Worm (Caenorhabditis elegans) whole organism, midembryonic: ENCODE results near the gene twk-48.

Source experiments
- T22C8.4 ChIP-seq: fragments of 200-800 bp; sonication (Bioruptor generic); IDR thresholded peaks from 2 replicates; pipeline ENCODE4 v1.3.6; 2022; ENCODE audit warnings: missing genetic modification characterization, missing compliant biosample characterization
- cog-1 ChIP-seq: sonication (generic microtip); optimal IDR thresholded peaks from 2 replicates; lab custom pipeline; 2016; ENCODE audit warnings: missing genetic modification characterization, missing compliant biosample characterization
- flt-1 ChIP-seq: fragments of 200-800 bp; sonication (Bioruptor generic); IDR thresholded peaks from 2 replicates; pipeline ENCODE4 v1.3.6; 2022; ENCODE audit warnings: missing genetic modification characterization, missing compliant biosample characterization
- klf-2 ChIP-seq: fragments of 200-800 bp; sonication (Bioruptor generic); conservative IDR thresholded peaks from 2 replicates; pipeline ENCODE4 v1.3.6; 2022; ENCODE audit warnings: missing genetic modification reagents, missing genetic modification characterization, missing compliant biosample characterization
- med-1 ChIP-seq: sonication (generic microtip); optimal IDR thresholded peaks from 2 replicates; lab custom pipeline; 2017; ENCODE audit warnings: missing genetic modification characterization, mild to moderate bottlenecking, missing compliant biosample characterization, antibody characterized with exemption, missing genetic modification reagents; ENCODE audit not compliant: insufficient read depth
- ref-1 ChIP-seq: fragments of 200-800 bp; sonication (Bioruptor generic); conservative IDR thresholded peaks from 2 replicates; pipeline ENCODE4 v1.3.6; 2022; ENCODE audit warnings: missing genetic modification reagents, missing genetic modification characterization, missing compliant biosample characterization
- tab-1 ChIP-seq: fragments of 200-800 bp; sonication (Bioruptor generic); IDR thresholded peaks from 2 replicates; pipeline ENCODE4 v1.3.6; 2022; ENCODE audit warnings: missing genetic modification characterization, missing compliant biosample characterization
- ztf-23 ChIP-seq: fragments of 200-800 bp; sonication (Bioruptor generic); IDR thresholded peaks from 2 replicates; pipeline ENCODE4 v1.3.6; 2022; ENCODE audit warnings: missing genetic modification reagents, missing genetic modification characterization, missing compliant biosample characterization
- ztf-29 ChIP-seq: fragments of 200-800 bp; sonication (Bioruptor generic); IDR thresholded peaks from 2 replicates; pipeline ENCODE4 v1.3.6; 2022; ENCODE audit warnings: missing genetic modification reagents, missing genetic modification characterization, missing compliant biosample characterization

twk-48 gene

ce11 chrIII:9885609-9886008, 25.1 kb downstream of the twk-48 start:
- TF ChIP-seq klf-2 (GFP tag; lab: Robert Waterston, UW) (no peak), cog-1 (no peak), flt-1 (GFP tag; lab: Robert Waterston, UW) (no peak), ref-1 (GFP tag; lab: Robert Waterston, UW) (no peak), tab-1 (GFP tag; lab: Robert Waterston, UW) (no peak)

ce11 chrIII:9886323-9886722, 25.8 kb downstream of the twk-48 start:
- no peak for TF ChIP-seq ztf-29
- no peak for TF ChIP-seq flt-1 (GFP tag; lab: Robert Waterston, UW)
- no peak for TF ChIP-seq ref-1 (GFP tag; lab: Robert Waterston, UW)
- no peak for TF ChIP-seq cog-1
- no peak for TF ChIP-seq tab-1 (GFP tag; lab: Robert Waterston, UW)

- TF ChIP-seq ref-1 (GFP tag; lab: Robert Waterston, UW) (no peak), med-1 (GFP tag; lab: Kevin White, UChicago) (no peak), T22C8.4 (GFP tag; lab: Robert Waterston, UW) (no peak), cog-1 (no peak), klf-2 (GFP tag; lab: Robert Waterston, UW) (no peak), ztf-23 (GFP tag; lab: Robert Waterston, UW) (no peak), tab-1 (GFP tag; lab: Robert Waterston, UW) (no peak), flt-1 (GFP tag; lab: Robert Waterston, UW) (no peak)
Observed at ce11 chrIII:9891324-9891723, 30.8 kb downstream of the twk-48 start, which contains the start of gene alg-4. Gene alg-4 (minus strand): TSS chrIII:9891424.

- TF ChIP-seq ref-1 (GFP tag; lab: Robert Waterston, UW), result no peak
- no peak for TF ChIP-seq tab-1 (GFP tag; lab: Robert Waterston, UW)
- no peak for TF ChIP-seq cog-1
- TF ChIP-seq med-1 (GFP tag; lab: Kevin White, UChicago), result no peak
- no peak for TF ChIP-seq klf-2 (GFP tag; lab: Robert Waterston, UW)
- TF ChIP-seq ztf-29, result no peak
- TF ChIP-seq ztf-23 (GFP tag; lab: Robert Waterston, UW), result no peak
- TF ChIP-seq T22C8.4 (GFP tag; lab: Robert Waterston, UW), result no peak
- TF ChIP-seq flt-1 (GFP tag; lab: Robert Waterston, UW), result no peak
Observed at ce11 chrIII:9892855-9893254, 32.3 kb downstream of the twk-48 start, which contains the start of gene mam-7. Gene mam-7 (plus strand): TSS chrIII:9893155.

- no peak for TF ChIP-seq flt-1 (GFP tag; lab: Robert Waterston, UW)
Observed at ce11 chrIII:9899720-9900119, 39.2 kb downstream of the twk-48 start.

ce11 chrIII:9903694-9904292, 43.3 kb downstream of the twk-48 start:
- TF ChIP-seq T22C8.4 (GFP tag; lab: Robert Waterston, UW), result no peak
- no peak for TF ChIP-seq med-1 (GFP tag; lab: Kevin White, UChicago)
- no peak for TF ChIP-seq tab-1 (GFP tag; lab: Robert Waterston, UW)
- no peak for TF ChIP-seq klf-2 (GFP tag; lab: Robert Waterston, UW)
- TF ChIP-seq ztf-29, result no peak

- TF ChIP-seq ztf-29 (no peak), med-1 (GFP tag; lab: Kevin White, UChicago) (no peak), cog-1 (no peak), ref-1 (GFP tag; lab: Robert Waterston, UW) (no peak)
Observed at ce11 chrIII:9905307-9905706, 44.8 kb downstream of the twk-48 start.

ce11 chrIII:9907574-9907973, 47.0 kb downstream of the twk-48 start:
- TF ChIP-seq tab-1 (GFP tag; lab: Robert Waterston, UW), result no peak
- no peak for TF ChIP-seq T22C8.4 (GFP tag; lab: Robert Waterston, UW)
- TF ChIP-seq klf-2 (GFP tag; lab: Robert Waterston, UW), result no peak

- TF ChIP-seq klf-2 (GFP tag; lab: Robert Waterston, UW) (no peak), ztf-23 (GFP tag; lab: Robert Waterston, UW) (no peak), flt-1 (GFP tag; lab: Robert Waterston, UW) (no peak), T22C8.4 (GFP tag; lab: Robert Waterston, UW) (no peak), cog-1 (no peak), ztf-29 (no peak), med-1 (GFP tag; lab: Kevin White, UChicago) (no peak), ref-1 (GFP tag; lab: Robert Waterston, UW) (no peak), tab-1 (GFP tag; lab: Robert Waterston, UW) (no peak)
Observed at ce11 chrIII:9908769-9909168, 48.2 kb downstream of the twk-48 start.

- TF ChIP-seq klf-2 (GFP tag; lab: Robert Waterston, UW) (no peak), ztf-23 (GFP tag; lab: Robert Waterston, UW) (no peak)
Observed at ce11 chrIII:9910608-9911479, 50.3 kb downstream of the twk-48 start, which contains the start of the genes cyld-1 and F40F12.9. Gene cyld-1 (minus strand): TSS chrIII:9910658. Gene F40F12.9 (plus strand): TSS chrIII:9911328.
